Worm (Caenorhabditis elegans) whole organism, L4/young adult: ENCODE measurements around the gene F54B11.8.

Source experiments
- W03F9.2 ChIP-seq: fragments of 150-350 bp; optimal IDR thresholded peaks from 2 replicates; lab custom pipeline; 2014; ENCODE audit warnings: missing biosample characterization, missing genetic modification characterization
- dao-5 ChIP-seq: sonication (generic microtip); optimal IDR thresholded peaks from 2 replicates; lab custom pipeline; 2016; ENCODE audit warnings: missing genotype, missing genetic modification characterization, moderate library complexity, missing compliant biosample characterization
- him-1 ChIP-seq: sonication (generic microtip); optimal IDR thresholded peaks from 2 replicates; lab custom pipeline; 2016; ENCODE audit warnings: missing genotype, missing genetic modification reagents, missing genetic modification characterization, missing compliant biosample characterization

- no peak for TF ChIP-seq him-1 (tag; lab: Kevin White, UChicago)
- TF ChIP-seq W03F9.2: no peak
- no peak for TF ChIP-seq dao-5 (tag; lab: Kevin White, UChicago)
These were observed 19.8 kb downstream of the F54B11.8 start for ce11 chrX:13583895-13584344.
